Worm (Caenorhabditis elegans) whole organism, mixed stage, embryonic: ENCODE results near the gene B0524.5.

Experiments used
- elt-1 ChIP-seq: sonication (generic microtip); optimal IDR thresholded peaks from 2 replicates; lab custom pipeline; 2017; ENCODE audit warnings: missing genetic modification characterization, mild to moderate bottlenecking, missing compliant biosample characterization, antibody characterized with exemption, moderate library complexity, borderline replicate concordance; ENCODE audit not compliant: insufficient read depth
- elt-3 ChIP-seq: fragments of 150-350 bp; optimal IDR thresholded peaks from 2 replicates; lab custom pipeline; 2014; ENCODE audit warnings: missing biosample characterization, missing genetic modification characterization
- nhr-237 ChIP-seq: fragments of 150-350 bp; optimal IDR thresholded peaks from 2 replicates; lab custom pipeline; 2014; ENCODE audit warnings: missing biosample characterization, missing genetic modification characterization
- nhr-76 ChIP-seq: sonication (generic microtip); optimal IDR thresholded peaks from 2 replicates; lab custom pipeline; 2017; ENCODE audit warnings: missing biosample characterization, missing genetic modification characterization
- snpc-4 ChIP-seq: fragments of 150-350 bp; optimal IDR thresholded peaks from 2 replicates; lab custom pipeline; 2014; ENCODE audit warnings: missing biosample characterization, missing genetic modification characterization

- no peak for TF ChIP-seq elt-3 (tag; lab: Kevin White, UChicago)
- no peak for TF ChIP-seq elt-1 (tag; lab: Kevin White, UChicago)
- TF ChIP-seq nhr-76 (tag; lab: Kevin White, UChicago): no peak
- no peak for TF ChIP-seq snpc-4 (tag; lab: Kevin White, UChicago)
- peak; percentile 70 for TF ChIP-seq nhr-237 (tag; lab: Kevin White, UChicago)
Observed at ce11 chrIII:1859532-1859931, 34.2 kb downstream of the B0524.5 start, which contains the start of gene ddp-1.
